Worm (Caenorhabditis elegans): ENCODE data around the gene flp-28.

DNA sequence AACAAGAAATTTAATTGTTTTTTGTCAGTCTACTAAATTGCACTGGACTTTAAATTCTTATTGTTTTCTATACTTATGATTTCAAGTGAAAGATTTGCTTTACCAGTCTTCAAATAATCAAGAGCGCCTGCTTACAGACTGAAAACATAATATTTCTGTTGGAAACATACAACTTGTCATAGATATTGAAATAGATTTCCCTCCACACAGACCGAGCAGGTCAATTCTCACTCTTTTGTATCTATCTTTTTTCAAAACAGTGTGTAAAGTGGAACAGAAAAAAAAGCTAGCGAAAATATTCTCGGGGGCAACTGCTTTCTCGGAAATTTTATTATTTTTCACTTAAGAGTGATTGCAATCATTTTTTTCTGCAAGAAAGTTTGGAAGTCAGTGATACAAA, 9.1 kb downstream of the flp-28 start:
- TF ChIP-seq tbx-8 (GFP tag; optimal IDR thresholded peaks at IDR 0.05), result no peak
- no peak for TF ChIP-seq snpc-4 (tag; optimal IDR thresholded peaks at IDR 0.05)
- TF ChIP-seq pha-4 (tag; optimal IDR thresholded peaks at IDR 0.05), result no peak
